Fruit fly (Drosophila melanogaster) whole organism, wandering third instar larva: ENCODE data around the gene GstD2.
A peak's percentile ranks its signal among the peaks of the same experiment; 100 is the strongest.

ENCODE experiments used
- Abd-B ChIP-seq: fragments of >200 bp; optimal IDR thresholded peaks from 2 replicates; lab custom pipeline; 2017; ENCODE audit warnings: missing biosample characterization, missing genetic modification characterization
- CG9705 ChIP-seq: fragments of 200-800 bp; sonication (Bioruptor generic); optimal IDR thresholded peaks from 2 replicates; lab custom pipeline; 2018; ENCODE audit warnings: missing biosample characterization, mild to moderate bottlenecking, missing genetic modification characterization
- CrebA ChIP-seq: fragments of 200-800 bp; sonication (Bioruptor generic); optimal IDR thresholded peaks from 2 replicates; lab custom pipeline; 2016; ENCODE audit warnings: missing biosample characterization, mild to moderate bottlenecking, missing genetic modification characterization, borderline replicate concordance
- Dfd ChIP-seq: fragments of >200 bp; optimal IDR thresholded peaks from 2 replicates; lab custom pipeline; 2017; ENCODE audit warnings: missing biosample characterization, missing genetic modification characterization
- Dif ChIP-seq: fragments of 200-275, 200-300 bp; sonication (Bioruptor generic); optimal IDR thresholded peaks from 2 replicates; lab custom pipeline; 2018; ENCODE audit warnings: missing biosample characterization, missing genetic modification characterization; ENCODE audit not compliant: partially characterized antibody
- GATAd ChIP-seq: sonication (Bioruptor generic); optimal IDR thresholded peaks from 2 replicates; lab custom pipeline; 2016; ENCODE audit warnings: missing biosample characterization, missing genetic modification characterization
- HLH106 ChIP-seq: fragments of 200-800 bp; optimal IDR thresholded peaks from 3 replicates; lab custom pipeline; 2019; ENCODE audit warnings: missing biosample characterization, mild to moderate bottlenecking, missing genetic modification characterization, moderate library complexity
- Hr78 ChIP-seq: fragments of >200 bp; optimal IDR thresholded peaks from 2 replicates; lab custom pipeline; 2017; ENCODE audit warnings: missing biosample characterization, missing genetic modification characterization
- Hr83 ChIP-seq: fragments of 200-300 bp; sonication (Bioruptor generic); optimal IDR thresholded peaks from 2 replicates; lab custom pipeline; 2016; ENCODE audit warnings: missing biosample characterization, mild to moderate bottlenecking, missing genetic modification characterization, moderate library complexity; ENCODE audit not compliant: poor library complexity, severe bottlenecking
- Mio ChIP-seq: sonication (Bioruptor generic); optimal IDR thresholded peaks from 2 replicates; lab custom pipeline; 2016; ENCODE audit warnings: missing biosample characterization, missing genetic modification characterization
- Myc ChIP-seq: fragments of >200 bp; optimal IDR thresholded peaks from 2 replicates; lab custom pipeline; 2017
- N ChIP-seq: fragments of >200 bp; optimal IDR thresholded peaks from 2 replicates; lab custom pipeline; 2018; ENCODE audit warnings: missing biosample characterization, missing external identifiers, missing genetic modification characterization
- OdsH ChIP-seq: fragments of 200-800 bp; sonication (Bioruptor generic); optimal IDR thresholded peaks from 2 replicates; lab custom pipeline; 2016; ENCODE audit warnings: missing biosample characterization, mild to moderate bottlenecking, missing genetic modification characterization
- Rel ChIP-seq, 2 experiments: fragments of 200-800 bp; sonication (Bioruptor generic) in 1 of 2; optimal IDR thresholded peaks; 2 replicates in 1 of 2; 3 replicates in 1 of 2; lab custom pipeline; 2016 to 2019; ENCODE audit warnings: mild to moderate bottlenecking in 2 of 2, missing biosample characterization in 2 of 2, missing genetic modification characterization in 2 of 2, moderate library complexity in 1 of 2
- Sp1 ChIP-seq: fragments of 200-800 bp; sonication (Bioruptor generic); optimal IDR thresholded peaks from 3 replicates; lab custom pipeline; 2019; ENCODE audit warnings: missing biosample characterization, mild to moderate bottlenecking, missing genetic modification characterization, moderate library complexity
- dl ChIP-seq, 2 experiments: fragments of 175-275, 200-275 bp in 1 of 2; fragments of 200-275 bp in 1 of 2; sonication (Bioruptor generic); optimal IDR thresholded peaks; lab custom pipeline; 2018; ENCODE audit warnings: mild to moderate bottlenecking in 2 of 2, missing biosample characterization in 2 of 2, missing genetic modification characterization in 2 of 2, moderate library complexity in 2 of 2; ENCODE audit not compliant: partially characterized antibody in 2 of 2, insufficient read depth in 1 of 2
- dmrt93B ChIP-seq: fragments of 200-800 bp; sonication (Bioruptor generic); optimal IDR thresholded peaks from 2 replicates; lab custom pipeline; 2018; ENCODE audit warnings: missing biosample characterization, mild to moderate bottlenecking, missing genetic modification characterization
- dsf ChIP-seq: sonication (Bioruptor generic); optimal IDR thresholded peaks from 2 replicates; lab custom pipeline; 2016; ENCODE audit warnings: missing biosample characterization, missing genetic modification characterization, borderline replicate concordance
- ey ChIP-seq: fragments of 200-800 bp; sonication (Bioruptor generic); optimal IDR thresholded peaks from 2 replicates; lab custom pipeline; 2016; ENCODE audit warnings: missing biosample characterization, missing genetic modification characterization
- foxo ChIP-seq, 2 experiments: fragments of 200-800 bp; sonication (Bioruptor generic); optimal IDR thresholded peaks; 2 replicates in 1 of 2; 3 replicates in 1 of 2; lab custom pipeline; 2016 to 2017; ENCODE audit warnings: missing biosample characterization in 2 of 2, missing genetic modification characterization in 2 of 2
- fru ChIP-seq: fragments of 200-800 bp; sonication (Bioruptor generic); optimal IDR thresholded peaks from 3 replicates; lab custom pipeline; 2016; ENCODE audit warnings: missing biosample characterization, mild to moderate bottlenecking, missing genetic modification characterization
- h ChIP-seq: fragments of 200-800 bp; sonication (Bioruptor generic); optimal IDR thresholded peaks from 3 replicates; lab custom pipeline; 2016; ENCODE audit warnings: missing biosample characterization, mild to moderate bottlenecking, missing genetic modification characterization
- jim ChIP-seq: fragments of 175-275, 200-325 bp; sonication (Bioruptor generic); optimal IDR thresholded peaks from 2 replicates; lab custom pipeline; 2016; ENCODE audit warnings: missing biosample characterization, mild to moderate bottlenecking, missing genetic modification characterization
- lola ChIP-seq: fragments of >200 bp; optimal IDR thresholded peaks from 2 replicates; lab custom pipeline; 2017; ENCODE audit warnings: missing biosample characterization, missing genetic modification characterization
- pan ChIP-seq: fragments of >200 bp; optimal IDR thresholded peaks from 2 replicates; lab custom pipeline; 2017
- psq ChIP-seq: fragments of 200-800 bp; sonication (Bioruptor generic); optimal IDR thresholded peaks from 3 replicates; lab custom pipeline; 2017; ENCODE audit warnings: missing biosample characterization, mild to moderate bottlenecking, missing genetic modification characterization, moderate library complexity
- rgr ChIP-seq: fragments of 200-800 bp; sonication (Bioruptor generic); optimal IDR thresholded peaks from 3 replicates; lab custom pipeline; 2016; ENCODE audit warnings: missing biosample characterization, mild to moderate bottlenecking, missing genetic modification characterization
- sage ChIP-seq: fragments of 200-800 bp; sonication (Bioruptor generic); optimal IDR thresholded peaks from 2 replicates; lab custom pipeline; 2016; ENCODE audit warnings: missing biosample characterization, mild to moderate bottlenecking, missing genetic modification characterization
- sv ChIP-seq: fragments of 200-800 bp; sonication (Bioruptor generic); optimal IDR thresholded peaks from 3 replicates; lab custom pipeline; 2016; ENCODE audit warnings: missing biosample characterization, missing genetic modification characterization
- tai ChIP-seq: sonication (Bioruptor generic); optimal IDR thresholded peaks from 2 replicates; lab custom pipeline; 2016; ENCODE audit warnings: missing biosample characterization, missing genetic modification characterization
- usp ChIP-seq: fragments of >200 bp; optimal IDR thresholded peaks from 2 replicates; lab custom pipeline; 2017; ENCODE audit warnings: missing biosample characterization, missing genetic modification characterization
- woc ChIP-seq: sonication (Bioruptor generic); optimal IDR thresholded peaks from 2 replicates; lab custom pipeline; 2016; ENCODE audit warnings: missing biosample characterization, mild to moderate bottlenecking, missing genetic modification characterization

GstD2 gene

DNA sequence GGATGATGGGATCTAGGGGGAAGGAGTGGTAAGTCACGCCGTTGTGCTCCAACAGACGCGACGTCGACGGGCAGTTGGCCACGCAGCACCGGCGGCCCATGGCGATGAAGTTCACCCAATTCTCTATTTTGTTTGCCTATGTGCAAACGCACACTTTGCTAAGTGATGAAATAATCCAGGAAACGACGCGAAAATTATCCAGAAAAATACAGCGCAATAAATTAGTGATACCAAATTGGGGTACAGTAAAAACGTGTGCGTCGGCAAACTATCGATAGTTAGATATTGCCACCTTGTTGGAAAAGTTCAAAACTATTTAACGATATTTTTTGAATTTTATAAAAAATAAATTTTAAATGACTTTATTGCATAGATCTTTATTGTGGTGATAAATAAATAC lies 15.7 kb upstream of the GstD2 start, which contains the start of gene MBD-R2:
Gene MBD-R2, minus strand, starts transcription at position 222 of the 400 bp plus-strand sequence.
- TF ChIP-seq Mio = no peak
- no peak for TF ChIP-seq Rel (GFP tag; optimal IDR thresholded peaks at IDR 0.05; lab: Kevin White, UChicago)
- peak; percentile 22 for TF ChIP-seq Rel (tag; optimal IDR thresholded peaks at IDR 0.05; lab: Kevin White, UChicago)
- TF ChIP-seq tai = no peak
- peak; percentile 12 for TF ChIP-seq sage (GFP tag; lab: Kevin White, UChicago)
- TF ChIP-seq pan = no peak

DNA sequence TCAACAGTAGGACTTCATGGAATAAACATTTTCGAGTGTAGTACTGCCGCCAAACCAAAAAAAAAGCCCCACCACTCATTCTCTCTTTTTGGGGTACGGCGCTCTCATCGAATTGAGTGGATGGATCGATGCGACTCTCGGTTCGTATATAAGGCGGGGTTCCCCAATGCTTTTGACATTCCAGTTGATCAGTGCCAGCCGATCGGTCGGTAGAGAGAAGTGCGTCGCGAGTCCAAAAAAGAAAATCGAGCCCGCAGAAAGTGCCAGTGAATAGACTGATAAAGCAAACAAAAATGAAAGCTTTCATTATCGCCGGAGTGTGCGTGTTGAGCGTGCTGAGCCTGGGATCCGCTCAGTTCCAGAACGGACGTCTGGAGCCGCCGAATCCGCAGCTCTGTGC lies 11.9 kb upstream of the GstD2 start, which contains the start of gene CG4115:
Gene CG4115, plus strand, starts transcription at position 172 of the 400 bp plus-strand sequence.
- no peak for TF ChIP-seq Hr78 (GFP tag; lab: Kevin White, UChicago)
- no peak for TF ChIP-seq rgr (GFP tag; lab: Kevin White, UChicago)
- TF ChIP-seq Myc = no peak
- peak; percentile 20 for TF ChIP-seq Dif
- TF ChIP-seq woc (GFP tag; lab: Kevin White, UChicago) = peak; percentile 15
- TF ChIP-seq Abd-B (GFP tag; lab: Kevin White, UChicago) = no peak
- TF ChIP-seq N (GFP tag; lab: Kevin White, UChicago) = no peak
- TF ChIP-seq sage (GFP tag; lab: Kevin White, UChicago) = no peak
- TF ChIP-seq fru (GFP tag; lab: Kevin White, UChicago) = no peak
- no peak for TF ChIP-seq lola (GFP tag; lab: Kevin White, UChicago)
- TF ChIP-seq usp (GFP tag; lab: Kevin White, UChicago) = no peak
- TF ChIP-seq Mio = no peak
- TF ChIP-seq dmrt93B (GFP tag; lab: Kevin White, UChicago) = no peak
- TF ChIP-seq dl (GFP tag; optimal IDR thresholded peaks at IDR 0.05; lab: Kevin White, UChicago; ENCODE audit: insufficient read depth in 1 of 2, partially characterized antibody in 2 of 2) = no peak
- no peak for TF ChIP-seq Sp1 (GFP tag; lab: Kevin White, UChicago)
- no peak for TF ChIP-seq HLH106
- TF ChIP-seq h (GFP tag; lab: Kevin White, UChicago) = no peak
- no peak for TF ChIP-seq CrebA (GFP tag; lab: Kevin White, UChicago)
- no peak for TF ChIP-seq psq (GFP tag; lab: Kevin White, UChicago)
- TF ChIP-seq dsf (GFP tag; lab: Kevin White, UChicago) = no peak
- TF ChIP-seq Rel (GFP tag; optimal IDR thresholded peaks at IDR 0.05; lab: Kevin White, UChicago) = no peak
- TF ChIP-seq Rel (tag; optimal IDR thresholded peaks at IDR 0.05; lab: Kevin White, UChicago) = peak; percentile 94
- no peak for TF ChIP-seq Dfd (GFP tag; lab: Kevin White, UChicago)

DNA sequence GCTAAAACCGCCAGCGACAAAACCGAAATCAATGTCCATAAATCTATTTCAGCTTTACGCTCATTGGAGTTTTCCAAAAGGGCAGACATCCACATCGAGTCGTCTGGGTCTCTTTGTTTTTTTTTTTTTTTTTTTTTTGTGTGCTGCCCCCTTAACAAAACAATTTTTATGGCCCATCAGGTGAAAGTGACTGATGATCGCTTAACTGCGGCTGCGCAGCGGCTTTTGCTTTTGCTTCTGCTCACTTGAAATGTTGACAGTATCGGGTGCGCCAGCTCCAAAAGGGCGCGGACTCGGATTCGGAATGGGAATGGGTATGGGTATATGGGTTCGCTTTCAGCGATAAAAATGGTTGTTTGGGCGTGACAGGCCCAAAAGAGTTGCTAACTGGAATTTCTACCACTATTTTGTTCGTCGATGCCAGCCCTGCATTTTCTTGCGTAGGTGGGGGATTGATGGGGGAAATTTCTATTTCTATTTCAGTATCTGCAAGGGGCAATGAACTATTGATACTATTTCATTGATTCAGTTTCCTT lies 9.7 kb upstream of the GstD2 start:
- TF ChIP-seq jim (GFP tag; lab: Kevin White, UChicago) (no peak), Sp1 (GFP tag; lab: Kevin White, UChicago) (no peak), dl (GFP tag; optimal IDR thresholded peaks at IDR 0.05; lab: Kevin White, UChicago; ENCODE audit: insufficient read depth in 1 of 2, partially characterized antibody in 2 of 2) (no peak), CG9705 (GFP tag; lab: Kevin White, UChicago) (no peak), lola (GFP tag; lab: Kevin White, UChicago) (no peak), GATAd (no peak), OdsH (GFP tag; lab: Kevin White, UChicago) (no peak), ey (GFP tag; lab: Kevin White, UChicago) (no peak), sv (GFP tag; lab: Kevin White, UChicago) (no peak), foxo (GFP tag; optimal IDR thresholded peaks at IDR 0.05; lab: Kevin White, UChicago) (no peak), fru (GFP tag; lab: Kevin White, UChicago) (no peak)

DNA sequence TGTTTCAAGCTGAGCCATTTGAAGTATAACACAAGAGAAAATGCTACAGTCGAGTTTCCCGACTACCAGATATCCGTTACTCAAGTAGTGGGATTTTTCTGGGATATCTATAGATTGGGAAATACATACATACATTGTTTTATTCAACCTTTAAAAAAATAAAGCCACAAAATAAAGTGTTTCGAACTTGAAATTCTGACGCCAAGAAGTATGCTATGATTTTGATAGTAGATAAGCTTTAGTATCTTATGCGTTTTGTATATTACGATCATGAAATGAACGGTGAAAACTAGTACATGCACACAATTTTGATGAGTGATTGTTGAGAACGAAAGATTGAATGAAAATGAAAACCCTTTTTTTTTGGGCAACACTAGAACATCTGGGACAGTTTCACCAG lies 8.2 kb upstream of the GstD2 start:
- TF ChIP-seq Rel (GFP tag; optimal IDR thresholded peaks at IDR 0.05; lab: Kevin White, UChicago) (no peak), Rel (tag; optimal IDR thresholded peaks at IDR 0.05; lab: Kevin White, UChicago) (peak; percentile 3), dl (GFP tag; optimal IDR thresholded peaks at IDR 0.05; lab: Kevin White, UChicago; ENCODE audit: insufficient read depth in 1 of 2, partially characterized antibody in 2 of 2) (no peak)

DNA sequence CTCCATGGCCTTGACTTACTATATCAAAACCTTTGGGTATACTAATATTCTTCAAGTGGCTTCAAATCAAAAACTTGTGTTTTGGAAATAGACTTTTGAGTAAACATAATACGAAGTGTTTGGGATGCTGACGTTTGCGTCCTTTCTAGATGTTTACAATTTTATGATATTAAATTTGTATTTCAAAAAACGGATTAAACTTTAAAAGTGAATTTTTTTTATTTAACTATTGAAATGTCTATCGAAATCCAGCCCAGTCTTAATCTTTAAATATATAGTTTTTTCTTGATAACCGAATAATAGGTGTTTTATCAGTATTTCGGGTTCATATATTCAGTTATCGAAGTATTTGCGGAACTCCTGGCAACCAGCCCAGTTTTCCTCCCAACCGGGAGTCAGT lies 7.2 kb upstream of the GstD2 start, which contains the start of gene Tim17a1:
Gene Tim17a1, minus strand, starts transcription at position 101 of the 400 bp plus-strand sequence.
- no peak for TF ChIP-seq sage (GFP tag; lab: Kevin White, UChicago)
- no peak for TF ChIP-seq Rel (GFP tag; optimal IDR thresholded peaks at IDR 0.05; lab: Kevin White, UChicago)
- no peak for TF ChIP-seq Rel (tag; optimal IDR thresholded peaks at IDR 0.05; lab: Kevin White, UChicago)
- no peak for TF ChIP-seq Sp1 (GFP tag; lab: Kevin White, UChicago)
- TF ChIP-seq HLH106 = no peak
- TF ChIP-seq Hr83 (GFP tag; lab: Kevin White, UChicago) = no peak
- no peak for TF ChIP-seq Myc
- TF ChIP-seq foxo (GFP tag; optimal IDR thresholded peaks at IDR 0.05; lab: Kevin White, UChicago) = no peak
- no peak for TF ChIP-seq Abd-B (GFP tag; lab: Kevin White, UChicago)
- TF ChIP-seq N (GFP tag; lab: Kevin White, UChicago) = no peak
- TF ChIP-seq lola (GFP tag; lab: Kevin White, UChicago) = no peak
- TF ChIP-seq jim (GFP tag; lab: Kevin White, UChicago) = no peak
- TF ChIP-seq dmrt93B (GFP tag; lab: Kevin White, UChicago) = no peak
